Fruit fly (Drosophila melanogaster): ENCODE results near the gene CG42557.

DNA sequence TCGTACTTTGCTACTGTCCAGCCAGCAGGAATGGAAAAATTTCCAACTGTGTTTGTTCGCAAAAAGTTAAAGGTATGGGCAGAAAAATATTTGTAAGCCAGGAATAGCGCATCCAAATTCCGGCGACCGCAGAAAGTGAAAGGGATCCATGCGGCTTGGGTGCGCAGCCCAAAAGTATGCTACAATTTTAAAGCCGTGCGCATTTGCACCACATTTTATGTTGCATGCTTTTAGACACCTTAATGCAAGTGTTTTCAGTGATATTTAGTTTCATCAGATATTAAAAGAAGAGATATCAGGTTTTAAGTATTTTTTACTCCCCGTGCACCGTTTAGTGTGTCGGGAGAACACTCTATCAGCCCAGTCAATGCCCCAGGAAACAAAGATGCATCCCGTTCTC lies 30.0 kb downstream of the CG42557 start:
- TF ChIP-seq CG8478 (optimal IDR thresholded peaks at IDR 0.05), result no peak
- no peak for TF ChIP-seq CTCF (optimal IDR thresholded peaks at IDR 0.05)

Measured in S2 (cell line).